In genomic region chrII:9974967-9975366, ce11 we compare ENCODE assay signal across 7 worm cellular contexts.
TF ChIP-seq lines count a peak whose summit lies in the region.

Gene aakg-5, minus strand, starts transcription at chrII:9975125.

TF ChIP-seq in whole organism, L1 larva, 84 proteins besides CTCF, POLR2A, EP300 and RAD21 (continues in another document):
- TF ChIP-seq dpl-1 (GFP tag; optimal IDR thresholded peaks at IDR 0.05; lab: Kevin White, UChicago) (peak; percentile 59 to 66 (median 62)), dsc-1 (tag; optimal IDR thresholded peaks at IDR 0.05; lab: Kevin White, UChicago) (peak; percentile 70), C16A3.4 (tag; optimal IDR thresholded peaks at IDR 0.05; lab: Kevin White, UChicago) (peak; percentile 56), aly-2 (tag; optimal IDR thresholded peaks at IDR 0.05; lab: Kevin White, UChicago) (no peak), efl-1 (optimal IDR thresholded peaks at IDR 0.05; lab: Kevin White, UChicago) (peak; percentile 84 to 92), efl-1 (GFP tag; optimal IDR thresholded peaks at IDR 0.05 in 1 of 2; lab: Kevin White, UChicago) (peak; percentile 58 to 94), unc-62 (GFP tag; optimal IDR thresholded peaks at IDR 0.05; lab: Kevin White, UChicago) (no peak), C34B4.2 (tag; optimal IDR thresholded peaks at IDR 0.05; lab: Kevin White, UChicago) (no peak), fkh-10 (GFP tag; optimal IDR thresholded peaks at IDR 0.05; lab: Kevin White, UChicago) (peak; percentile 37), ztf-4 (tag; optimal IDR thresholded peaks at IDR 0.05; lab: Kevin White, UChicago) (peak; percentile 63), isw-1 (GFP tag; IDR thresholded peaks at IDR 0.05; lab: Robert Waterston, UW) (0 out of 2 replicates have a peak, but pooled peaks have one; percentile 28), nhr-85 (tag; lab: Kevin White, UChicago) (peak; percentile 99), nhr-19 (GFP tag; conservative IDR thresholded peaks at IDR 0.05; lab: Robert Waterston, UW) (peak; percentile 82)

TF ChIP-seq in whole organism, L2 larva, 48 proteins besides CTCF, POLR2A, EP300 and RAD21 (continues in another document):
- TF ChIP-seq nhr-237 (tag; optimal IDR thresholded peaks at IDR 0.05; lab: Kevin White, UChicago) (no peak), ztf-11 (tag; optimal IDR thresholded peaks at IDR 0.05; lab: Kevin White, UChicago) (no peak), sma-3 (GFP tag; optimal IDR thresholded peaks at IDR 0.05; lab: Kevin White, UChicago) (peak; percentile 85), zag-1 (tag; optimal IDR thresholded peaks at IDR 0.05; lab: Kevin White, UChicago) (peak; percentile 20), ceh-82 (tag; optimal IDR thresholded peaks at IDR 0.05; lab: Kevin White, UChicago) (no peak), alr-1 (tag; optimal IDR thresholded peaks at IDR 0.05; lab: Kevin White, UChicago) (no peak), nhr-25 (tag; optimal IDR thresholded peaks at IDR 0.05; lab: Kevin White, UChicago) (peak; percentile 86), Y55F3AM.14 (GFP tag; optimal IDR thresholded peaks at IDR 0.05; lab: Kevin White, UChicago) (peak; percentile 3), elt-3 (tag; optimal IDR thresholded peaks at IDR 0.05; lab: Kevin White, UChicago) (no peak), nhr-129 (tag; optimal IDR thresholded peaks at IDR 0.05; lab: Kevin White, UChicago) (peak; percentile 88), nhr-10 (tag; optimal IDR thresholded peaks at IDR 0.05; lab: Kevin White, UChicago) (no peak), R02D3.7 (tag; optimal IDR thresholded peaks at IDR 0.05; lab: Kevin White, UChicago) (no peak), sem-4 (tag; optimal IDR thresholded peaks at IDR 0.05; lab: Kevin White, UChicago) (peak; percentile 81), aly-2 (tag; optimal IDR thresholded peaks at IDR 0.05; lab: Kevin White, UChicago) (no peak)

TF ChIP-seq in whole organism, L3 larva, 47 proteins besides CTCF, POLR2A, EP300 and RAD21 (continues in another document):
- TF ChIP-seq skn-1 (tag; optimal IDR thresholded peaks at IDR 0.05; lab: Kevin White, UChicago) = peak; percentile 57
- no peak for TF ChIP-seq nhr-12 (tag; optimal IDR thresholded peaks at IDR 0.05; lab: Kevin White, UChicago)
- TF ChIP-seq pqm-1 (tag; optimal IDR thresholded peaks at IDR 0.05; lab: Kevin White, UChicago) = peak; percentile 93
- peak; percentile 56 for TF ChIP-seq egl-27 (tag; optimal IDR thresholded peaks at IDR 0.05; lab: Kevin White, UChicago)
- TF ChIP-seq ceh-82 (tag; optimal IDR thresholded peaks at IDR 0.05; lab: Kevin White, UChicago) = peak; percentile 18
- TF ChIP-seq zag-1 (tag; optimal IDR thresholded peaks at IDR 0.05; lab: Kevin White, UChicago) = no peak
- TF ChIP-seq nhr-25 (tag; optimal IDR thresholded peaks at IDR 0.05; lab: Kevin White, UChicago) = peak; percentile 89
- no peak for TF ChIP-seq fkh-10 (GFP tag; optimal IDR thresholded peaks at IDR 0.05; lab: Kevin White, UChicago)
- TF ChIP-seq daf-12 (tag; optimal IDR thresholded peaks at IDR 0.05; lab: Kevin White, UChicago) = no peak
- no peak for TF ChIP-seq ceh-9 (tag; optimal IDR thresholded peaks at IDR 0.05; lab: Kevin White, UChicago)
- TF ChIP-seq elt-1 (tag; optimal IDR thresholded peaks at IDR 0.05; lab: Kevin White, UChicago) = peak; percentile 82
- TF ChIP-seq nhr-28 (tag; optimal IDR thresholded peaks at IDR 0.05; lab: Kevin White, UChicago) = no peak
- peak; percentile 78 for TF ChIP-seq lin-39 (tag; optimal IDR thresholded peaks at IDR 0.05; lab: Kevin White, UChicago)
- TF ChIP-seq ZK546.5 (tag; optimal IDR thresholded peaks at IDR 0.05; lab: Kevin White, UChicago) = no peak

TF ChIP-seq in whole organism, L4 larva, 104 proteins besides CTCF, POLR2A, EP300 and RAD21 (continues in another document):
- TF ChIP-seq dmd-8 (GFP tag; IDR thresholded peaks at IDR 0.05; lab: Robert Waterston, UW) = no peak
- TF ChIP-seq set-16 (GFP tag; IDR thresholded peaks at IDR 0.05; lab: Robert Waterston, UW) = no peak
- TF ChIP-seq lin-1 (GFP tag; IDR thresholded peaks at IDR 0.05; lab: Robert Waterston, UW) = peak; percentile 71
- no peak for TF ChIP-seq F10B5.3 (tag; optimal IDR thresholded peaks at IDR 0.05; lab: Kevin White, UChicago)
- no peak for TF ChIP-seq vab-7 (GFP tag; IDR thresholded peaks at IDR 0.05; lab: Robert Waterston, UW)
- TF ChIP-seq ctbp-1 (GFP tag; IDR thresholded peaks at IDR 0.05; lab: Robert Waterston, UW) = peak; percentile 63
- TF ChIP-seq nhr-237 (tag; optimal IDR thresholded peaks at IDR 0.05; lab: Kevin White, UChicago) = no peak
- TF ChIP-seq nhr-41 (GFP tag; IDR thresholded peaks at IDR 0.05; lab: Robert Waterston, UW) = 0 out of 2 replicates have a peak, but pooled peaks have one; percentile 28
- TF ChIP-seq ztf-7 (tag; optimal IDR thresholded peaks at IDR 0.05; lab: Kevin White, UChicago) = no peak
- TF ChIP-seq T26A8.4 (GFP tag; IDR thresholded peaks at IDR 0.05; lab: Robert Waterston, UW) = peak; percentile 55
- no peak for TF ChIP-seq lin-38 (GFP tag; IDR thresholded peaks at IDR 0.05; lab: Robert Waterston, UW)
- peak in 1 of 2 experiments; percentile 93 for TF ChIP-seq unc-62 (GFP tag; optimal IDR thresholded peaks at IDR 0.05 in 1 of 2; lab: Kevin White, UChicago)
- TF ChIP-seq unc-62 (tag; optimal IDR thresholded peaks at IDR 0.05; lab: Kevin White, UChicago) = no peak
- TF ChIP-seq aly-2 (tag; optimal IDR thresholded peaks at IDR 0.05; lab: Kevin White, UChicago) = no peak

TF ChIP-seq in whole organism, late embryonic, 69 proteins besides CTCF, POLR2A, EP300 and RAD21 (continues in another document):
- no peak for TF ChIP-seq sdc-2 (tag; optimal IDR thresholded peaks at IDR 0.05; lab: Kevin White, UChicago)
- no peak for TF ChIP-seq che-1 (tag; optimal IDR thresholded peaks at IDR 0.05; lab: Kevin White, UChicago)
- no peak for TF ChIP-seq pax-1 (tag; optimal IDR thresholded peaks at IDR 0.05; lab: Kevin White, UChicago)
- no peak for TF ChIP-seq ceh-48 (tag; optimal IDR thresholded peaks at IDR 0.05; lab: Kevin White, UChicago)
- TF ChIP-seq ceh-31 (tag; optimal IDR thresholded peaks at IDR 0.05; lab: Kevin White, UChicago) = peak; percentile 19
- TF ChIP-seq nfya-1 (tag; optimal IDR thresholded peaks at IDR 0.05; lab: Kevin White, UChicago) = peak; percentile 25
- TF ChIP-seq odd-2 (tag; optimal IDR thresholded peaks at IDR 0.05; lab: Kevin White, UChicago) = no peak
- TF ChIP-seq lim-6 (tag; optimal IDR thresholded peaks at IDR 0.05; lab: Kevin White, UChicago) = no peak
- no peak for TF ChIP-seq ttx-3 (tag; optimal IDR thresholded peaks at IDR 0.05; lab: Kevin White, UChicago)
- no peak for TF ChIP-seq ahr-1 (tag; optimal IDR thresholded peaks at IDR 0.05; lab: Kevin White, UChicago)
- TF ChIP-seq ceh-14 (tag; optimal IDR thresholded peaks at IDR 0.05; lab: Kevin White, UChicago) = no peak
- peak; percentile 22 for TF ChIP-seq unc-55 (GFP tag; optimal IDR thresholded peaks at IDR 0.05; lab: Kevin White, UChicago)
- TF ChIP-seq ama-1 (optimal IDR thresholded peaks at IDR 0.05; lab: Kevin White, UChicago) = no peak
- TF ChIP-seq ceh-18 (tag; optimal IDR thresholded peaks at IDR 0.05; lab: Kevin White, UChicago) = peak; percentile 43
- no peak for TF ChIP-seq ceh-45 (GFP tag; IDR thresholded peaks at IDR 0.05; lab: Robert Waterston, UW)
- no peak for TF ChIP-seq hlh-15 (tag; optimal IDR thresholded peaks at IDR 0.05; lab: Kevin White, UChicago)

TF ChIP-seq in whole organism, mixed stage, embryonic, 35 proteins besides CTCF, POLR2A, EP300 and RAD21:
- TF ChIP-seq pha-4 (tag; optimal IDR thresholded peaks at IDR 0.05; lab: Kevin White, UChicago) (peak; percentile 43), bed-3 (GFP tag; optimal IDR thresholded peaks at IDR 0.05; lab: Kevin White, UChicago) (no peak), lin-32 (GFP tag; optimal IDR thresholded peaks at IDR 0.05; lab: Kevin White, UChicago) (no peak), ztf-11 (tag; optimal IDR thresholded peaks at IDR 0.05; lab: Kevin White, UChicago) (no peak), unc-120 (tag; optimal IDR thresholded peaks at IDR 0.05; lab: Kevin White, UChicago; ENCODE audit: poor library complexity, severe bottlenecking) (peak; percentile 4), lin-13 (tag; optimal IDR thresholded peaks at IDR 0.05; lab: Kevin White, UChicago) (no peak), ces-1 (GFP tag; optimal IDR thresholded peaks at IDR 0.05; lab: Kevin White, UChicago) (no peak)

TF ChIP-seq in whole organism, young adult, 124 proteins besides CTCF, POLR2A, EP300 and RAD21 (continues in another document):
- no peak for TF ChIP-seq unc-130 (GFP tag; optimal IDR thresholded peaks at IDR 0.05; lab: Kevin White, UChicago)
- TF ChIP-seq B0019.2 (GFP tag; conservative IDR thresholded peaks at IDR 0.05; lab: Robert Waterston, UW) = no peak
- TF ChIP-seq atf-7 (tag; optimal IDR thresholded peaks at IDR 0.05; lab: Kevin White, UChicago) = no peak
- TF ChIP-seq Y53F4B.3 (GFP tag; IDR thresholded peaks at IDR 0.05; lab: Robert Waterston, UW) = no peak
- TF ChIP-seq K11D2.4 (GFP tag; IDR thresholded peaks at IDR 0.05; lab: Robert Waterston, UW) = no peak
- TF ChIP-seq sea-2 (GFP tag; IDR thresholded peaks at IDR 0.05; lab: Robert Waterston, UW) = no peak
- TF ChIP-seq nhr-80 (tag; optimal IDR thresholded peaks at IDR 0.05; lab: Kevin White, UChicago) = peak; percentile 84
- peak; percentile 77 for TF ChIP-seq lin-40 (tag; optimal IDR thresholded peaks at IDR 0.05; lab: Kevin White, UChicago)
- TF ChIP-seq nhr-27 (tag; optimal IDR thresholded peaks at IDR 0.05; lab: Kevin White, UChicago) = no peak
- no peak for TF ChIP-seq T07F8.4 (tag; optimal IDR thresholded peaks at IDR 0.05; lab: Kevin White, UChicago)
- no peak for TF ChIP-seq F55B11.4 (tag; optimal IDR thresholded peaks at IDR 0.05; lab: Kevin White, UChicago; ENCODE audit: borderline replicate concordance, insufficient read depth)
- TF ChIP-seq B0035.1 (tag; optimal IDR thresholded peaks at IDR 0.05; lab: Kevin White, UChicago) = no peak
- TF ChIP-seq Y67H2A.10 (GFP tag; conservative IDR thresholded peaks at IDR 0.05; lab: Robert Waterston, UW) = no peak
- TF ChIP-seq snpc-1.3 (tag; optimal IDR thresholded peaks at IDR 0.05; lab: Kevin White, UChicago; ENCODE audit: insufficient read depth) = no peak
- no peak for TF ChIP-seq die-1 (tag; optimal IDR thresholded peaks at IDR 0.05; lab: Kevin White, UChicago)
- TF ChIP-seq him-1 (tag; optimal IDR thresholded peaks at IDR 0.05; lab: Kevin White, UChicago) = no peak
- no peak for TF ChIP-seq F37B4.10 (GFP tag; IDR thresholded peaks at IDR 0.05; lab: Robert Waterston, UW)
- TF ChIP-seq F57C9.4 (tag; optimal IDR thresholded peaks at IDR 0.05; lab: Kevin White, UChicago) = no peak
- TF ChIP-seq madf-6 (GFP tag; IDR thresholded peaks at IDR 0.05; lab: Robert Waterston, UW) = no peak
- no peak for TF ChIP-seq ceh-100 (GFP tag; IDR thresholded peaks at IDR 0.05; lab: Robert Waterston, UW)
- TF ChIP-seq egl-44 (GFP tag; IDR thresholded peaks at IDR 0.05; lab: Robert Waterston, UW) = no peak
- TF ChIP-seq B0336.3 (GFP tag; IDR thresholded peaks at IDR 0.05; lab: Robert Waterston, UW) = no peak
- no peak for TF ChIP-seq lsy-27 (tag; optimal IDR thresholded peaks at IDR 0.05; lab: Kevin White, UChicago; ENCODE audit: borderline replicate concordance, insufficient read depth)
- TF ChIP-seq ceh-27 (GFP tag; optimal IDR thresholded peaks at IDR 0.05; lab: Kevin White, UChicago) = peak; percentile 29
- no peak for TF ChIP-seq ztf-26 (tag; optimal IDR thresholded peaks at IDR 0.05; lab: Kevin White, UChicago)
- TF ChIP-seq bed-1 (GFP tag; IDR thresholded peaks at IDR 0.05; lab: Robert Waterston, UW) = no peak
